Fruit fly (Drosophila melanogaster) whole organism, embryonic: ENCODE measurements around the gene CG42240.

Source experiments
- Atf-2 ChIP-seq: fragments of 200-800 bp; sonication (Bioruptor generic); optimal IDR thresholded peaks from 2 replicates; lab custom pipeline; 2016; ENCODE audit warnings: missing biosample characterization, missing genetic modification characterization
- Bgb ChIP-seq: fragments of 200-800 bp; sonication (Bioruptor generic); IDR thresholded peaks from 2 replicates; pipeline ENCODE4 v1.3.6; 2022; ENCODE audit warnings: missing biosample characterization, missing genetic modification characterization; ENCODE audit not compliant: partially characterized antibody
- CG10267 ChIP-seq: fragments of 200-800 bp; sonication (Bioruptor generic); optimal IDR thresholded peaks from 2 replicates; lab custom pipeline; 2018; ENCODE audit warnings: missing biosample characterization, mild to moderate bottlenecking, missing genetic modification characterization, moderate library complexity
- CG11247 ChIP-seq: fragments of 200-800 bp; sonication (Bioruptor generic); IDR thresholded peaks from 2 replicates; pipeline ENCODE4 v1.3.6; 2022; ENCODE audit warnings: missing biosample characterization, missing genetic modification characterization
- CG12744 ChIP-seq: fragments of 200-800 bp; sonication (Bioruptor generic); optimal IDR thresholded peaks from 2 replicates; lab custom pipeline; 2016; ENCODE audit warnings: missing biosample characterization, missing genetic modification characterization
- CG13894 ChIP-seq: fragments of 200-800 bp; sonication (Bioruptor generic); optimal IDR thresholded peaks from 3 replicates; lab custom pipeline; 2018; ENCODE audit warnings: missing biosample characterization, mild to moderate bottlenecking, missing genetic modification characterization, moderate library complexity
- CG14860 ChIP-seq: fragments of 200-800 bp; sonication (Bioruptor generic); IDR thresholded peaks from 3 replicates; pipeline ENCODE4 v1.3.6; 2022; ENCODE audit warnings: missing biosample characterization, missing genetic modification characterization; ENCODE audit not compliant: partially characterized antibody
- CG15269 ChIP-seq: fragments of 200-800 bp; sonication (Bioruptor generic); optimal IDR thresholded peaks from 2 replicates; lab custom pipeline; 2018; ENCODE audit warnings: missing biosample characterization, mild to moderate bottlenecking, missing genetic modification characterization, moderate library complexity
- CG1529 ChIP-seq: fragments of 200-800 bp; sonication (Bioruptor generic); optimal IDR thresholded peaks from 3 replicates; lab custom pipeline; 2018; ENCODE audit warnings: missing biosample characterization, missing genetic modification characterization
- CG18619 ChIP-seq: fragments of 200-800 bp; sonication (Bioruptor generic); optimal IDR thresholded peaks from 3 replicates; lab custom pipeline; 2017; ENCODE audit warnings: missing biosample characterization, mild to moderate bottlenecking, missing genetic modification characterization
- CG2712 ChIP-seq: fragments of 200-800 bp; optimal IDR thresholded peaks from 3 replicates; lab custom pipeline; 2019; ENCODE audit warnings: missing biosample characterization, mild to moderate bottlenecking, missing genetic modification characterization, moderate library complexity
- CG2889 ChIP-seq: fragments of 200-800 bp; sonication (Bioruptor generic); IDR thresholded peaks from 3 replicates; pipeline ENCODE4 v1.3.6; 2022; ENCODE audit warnings: missing biosample characterization, missing genetic modification characterization
- CG30403 ChIP-seq: fragments of 200-800 bp; sonication (Bioruptor generic); optimal IDR thresholded peaks from 3 replicates; lab custom pipeline; 2016; ENCODE audit warnings: missing biosample characterization, missing genetic modification characterization
- CG31365 ChIP-seq: fragments of 200-800 bp; sonication (Bioruptor generic); optimal IDR thresholded peaks from 2 replicates; lab custom pipeline; 2018; ENCODE audit warnings: missing biosample characterization, mild to moderate bottlenecking, missing genetic modification characterization
- CG31441 ChIP-seq: fragments of 200-800 bp; sonication (Bioruptor generic); IDR thresholded peaks from 2 replicates; pipeline ENCODE4 v1.3.6; 2022; ENCODE audit warnings: missing biosample characterization, missing genetic modification characterization
- CG32767 ChIP-seq: fragments of 200-800 bp; sonication (Bioruptor generic); IDR thresholded peaks from 2 replicates; pipeline ENCODE4 v1.3.6; 2022; ENCODE audit warnings: missing biosample characterization, missing genetic modification characterization
- CG6272 ChIP-seq: fragments of 200-800 bp; sonication (Bioruptor generic); IDR thresholded peaks from 2 replicates; pipeline ENCODE4 v1.3.6; 2022; ENCODE audit warnings: missing biosample characterization, missing genetic modification characterization
- CG7556 ChIP-seq: fragments of 200-800 bp; sonication (Bioruptor generic); optimal IDR thresholded peaks from 2 replicates; lab custom pipeline; 2017; ENCODE audit warnings: missing biosample characterization, mild to moderate bottlenecking, missing genetic modification characterization
- CG7839 ChIP-seq: fragments of 200-800 bp; sonication (Bioruptor generic); optimal IDR thresholded peaks from 3 replicates; lab custom pipeline; 2018; ENCODE audit warnings: missing biosample characterization, mild to moderate bottlenecking, missing genetic modification characterization, moderate library complexity
- CG8944 ChIP-seq: fragments of 200-800 bp; sonication (Bioruptor generic); optimal IDR thresholded peaks from 3 replicates; lab custom pipeline; 2016; ENCODE audit warnings: missing biosample characterization, missing genetic modification characterization
- D19B ChIP-seq: fragments of 200-800 bp; sonication (Bioruptor generic); optimal IDR thresholded peaks from 2 replicates; lab custom pipeline; 2017; ENCODE audit warnings: missing biosample characterization, mild to moderate bottlenecking, missing genetic modification characterization
- Dip2 ChIP-seq: fragments of 200-800 bp; sonication (Bioruptor generic); IDR thresholded peaks from 2 replicates; pipeline ENCODE4 v1.3.6; 2022; ENCODE audit warnings: missing biosample characterization, missing genetic modification characterization
- Doc3 ChIP-seq: fragments of 200-800 bp; sonication (Bioruptor generic); IDR thresholded peaks from 3 replicates; pipeline ENCODE4 v1.3.6; 2022; ENCODE audit warnings: missing biosample characterization, missing genetic modification characterization; ENCODE audit not compliant: partially characterized antibody
- Ets97D ChIP-seq: fragments of 200-800 bp; sonication (Bioruptor generic); optimal IDR thresholded peaks from 3 replicates; lab custom pipeline; 2016; ENCODE audit warnings: missing biosample characterization, missing genetic modification characterization
- Gug ChIP-seq: fragments of 200-800 bp; sonication (Bioruptor generic); IDR thresholded peaks from 4 replicates; pipeline ENCODE4 v1.3.6; 2022; ENCODE audit warnings: missing biosample characterization, missing genetic modification characterization
- Hmx ChIP-seq: fragments of 200-800 bp; sonication (Bioruptor generic); optimal IDR thresholded peaks from 2 replicates; lab custom pipeline; 2016; ENCODE audit warnings: missing biosample characterization, missing genetic modification characterization
- Hr39 ChIP-seq: fragments of >200 bp; optimal IDR thresholded peaks from 2 replicates; lab custom pipeline; 2017
- Kr ChIP-seq: fragments of 200-800 bp; sonication (Bioruptor generic); optimal IDR thresholded peaks from 2 replicates; lab custom pipeline; 2017; ENCODE audit warnings: missing biosample characterization, mild to moderate bottlenecking, missing genetic modification characterization
- Lim3 ChIP-seq: fragments of 200-800 bp; sonication (Bioruptor generic); IDR thresholded peaks from 2 replicates; pipeline ENCODE4 v1.3.6; 2022; ENCODE audit warnings: missing biosample characterization, missing genetic modification characterization
- Poxn ChIP-seq: fragments of 200-800 bp; sonication (Bioruptor generic); IDR thresholded peaks from 2 replicates; pipeline ENCODE4 v1.3.6; 2022; ENCODE audit warnings: missing biosample characterization, missing genetic modification characterization
- aop ChIP-seq: fragments of 200-800 bp; sonication (Bioruptor generic); IDR thresholded peaks from 2 replicates; pipeline ENCODE4 v1.3.6; 2022; ENCODE audit warnings: missing biosample characterization, missing genetic modification characterization
- caup ChIP-seq: fragments of 200-800 bp; sonication (Bioruptor generic); optimal IDR thresholded peaks from 3 replicates; lab custom pipeline; 2017; ENCODE audit warnings: missing biosample characterization, mild to moderate bottlenecking, missing genetic modification characterization, moderate library complexity; ENCODE audit not compliant: severe bottlenecking
- chif ChIP-seq, 2 experiments: fragments of 200-800 bp; sonication (Bioruptor generic); optimal IDR thresholded peaks; 3 replicates each; lab custom pipeline; 2016; ENCODE audit warnings: missing biosample characterization in 2 of 2, missing genetic modification characterization in 2 of 2
- crp ChIP-seq, 2 experiments: fragments of 200-800 bp; sonication (Bioruptor generic); optimal IDR thresholded peaks; 2 replicates in 1 of 2; 3 replicates in 1 of 2; lab custom pipeline; 2017; ENCODE audit warnings: missing biosample characterization in 2 of 2, missing genetic modification characterization in 2 of 2, mild to moderate bottlenecking in 1 of 2, moderate library complexity in 1 of 2
- dysf ChIP-seq: fragments of 200-800 bp; sonication (Bioruptor generic); IDR thresholded peaks from 3 replicates; pipeline ENCODE4 v1.3.6; 2022; ENCODE audit warnings: missing biosample characterization, missing genetic modification characterization
- gro ChIP-seq: fragments of 200-800 bp; sonication (Bioruptor generic); optimal IDR thresholded peaks from 2 replicates; lab custom pipeline; 2016; ENCODE audit warnings: missing biosample characterization, missing genetic modification characterization
- ken ChIP-seq: fragments of 200-800 bp; sonication (Bioruptor generic); IDR thresholded peaks from 3 replicates; pipeline ENCODE4 v1.3.6; 2022; ENCODE audit warnings: missing biosample characterization, missing genetic modification characterization
- lmd ChIP-seq: fragments of 200-800 bp; sonication (Bioruptor generic); IDR thresholded peaks from 2 replicates; pipeline ENCODE4 v1.3.6; 2022; ENCODE audit warnings: missing biosample characterization, missing genetic modification characterization
- lov ChIP-seq, 2 experiments: fragments of 200-800 bp in 1 of 2; fragments of >200 bp in 1 of 2; sonication (Bioruptor generic) in 1 of 2; IDR thresholded peaks in 1 of 2; optimal IDR thresholded peaks in 1 of 2; 2 replicates in 1 of 2; 3 replicates in 1 of 2; pipeline versions ENCODE4 v1.3.6 to Lab custom; 2017 to 2022; ENCODE audit warnings: missing biosample characterization in 1 of 2, missing genetic modification characterization in 1 of 2
- pfk ChIP-seq: fragments of 200-800 bp; sonication (Bioruptor generic); optimal IDR thresholded peaks from 2 replicates; lab custom pipeline; 2018; ENCODE audit warnings: missing biosample characterization, mild to moderate bottlenecking, missing genetic modification characterization, moderate library complexity
- pnt ChIP-seq: fragments of 200-800 bp; sonication (Bioruptor generic); optimal IDR thresholded peaks from 3 replicates; lab custom pipeline; 2016; ENCODE audit warnings: missing biosample characterization, missing genetic modification characterization
- scrt ChIP-seq: fragments of 200-800 bp; sonication (Bioruptor generic); optimal IDR thresholded peaks from 2 replicates; lab custom pipeline; 2018; ENCODE audit warnings: missing biosample characterization, mild to moderate bottlenecking, missing genetic modification characterization, moderate library complexity
- shn ChIP-seq: fragments of 200-800 bp; sonication (Bioruptor generic); optimal IDR thresholded peaks from 3 replicates; lab custom pipeline; 2016; ENCODE audit warnings: missing biosample characterization, missing genetic modification characterization
- sisA ChIP-seq: fragments of 200-800 bp; sonication (Bioruptor generic); IDR thresholded peaks from 2 replicates; pipeline ENCODE4 v1.3.6; 2022; ENCODE audit warnings: missing biosample characterization, missing genetic modification characterization
- so ChIP-seq: fragments of 200-800 bp; sonication (Bioruptor generic); IDR thresholded peaks from 3 replicates; pipeline ENCODE4 v1.3.6; 2022; ENCODE audit warnings: missing biosample characterization, missing genetic modification characterization
- trh ChIP-seq: fragments of 200-800 bp; sonication (Bioruptor generic); optimal IDR thresholded peaks from 2 replicates; lab custom pipeline; 2016; ENCODE audit warnings: missing biosample characterization, missing genetic modification characterization
- ttk ChIP-seq: fragments of 200-800 bp; sonication (Bioruptor generic); IDR thresholded peaks from 2 replicates; pipeline ENCODE4 v2.1.2; 2022; ENCODE audit warnings: missing biosample characterization, missing genetic modification characterization
- usp ChIP-seq: fragments of >200 bp; optimal IDR thresholded peaks from 2 replicates; lab custom pipeline; 2017; ENCODE audit warnings: missing biosample characterization, missing genetic modification characterization
- vnd ChIP-seq: fragments of 200-800 bp; sonication (Bioruptor generic); IDR thresholded peaks from 3 replicates; pipeline ENCODE4 v1.3.6; 2022; ENCODE audit warnings: missing biosample characterization, missing genetic modification characterization; ENCODE audit not compliant: partially characterized antibody

Gene CG42240

DNA sequence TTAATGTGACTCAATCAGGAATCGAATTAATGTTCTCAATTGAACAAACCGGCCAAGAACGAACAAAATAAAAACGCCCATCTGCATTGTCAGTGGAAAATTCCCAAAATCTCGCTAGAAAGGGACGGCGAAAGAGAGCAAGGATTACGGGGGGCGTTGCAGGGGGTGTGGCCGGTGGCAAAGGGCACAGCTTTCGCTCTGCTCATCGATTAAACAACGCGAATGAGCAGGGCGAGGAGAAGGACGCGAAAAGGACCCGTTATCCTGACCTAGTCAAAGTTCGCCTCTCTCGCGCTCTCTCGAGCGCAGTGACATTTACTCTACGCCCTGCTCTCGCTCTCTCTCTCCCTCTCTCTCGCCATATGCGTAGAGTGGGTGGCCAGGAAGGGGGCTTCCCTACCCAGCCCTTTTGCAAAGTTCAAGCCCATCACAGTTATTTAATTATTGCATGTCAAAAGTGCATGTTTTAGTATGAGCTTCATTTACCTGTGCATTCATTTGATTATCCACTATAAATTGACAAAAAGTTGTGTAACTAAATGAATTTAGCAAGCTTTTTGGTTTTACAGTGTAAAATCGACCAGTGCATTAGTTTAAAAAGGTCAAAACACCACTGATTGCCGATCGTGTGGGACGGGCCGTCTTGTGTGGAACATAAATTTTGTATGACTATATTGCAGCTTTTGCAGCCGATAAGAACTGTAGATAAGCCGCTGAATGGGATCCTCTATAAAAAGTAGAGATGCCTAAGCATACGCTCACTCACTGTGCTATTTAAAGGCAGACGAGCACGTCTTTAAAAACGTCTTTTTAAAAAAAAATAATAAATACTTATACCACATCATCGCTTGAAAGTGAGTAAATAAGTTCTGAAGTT lies 8.3 kb downstream of the CG42240 start (continued):
- TF ChIP-seq CG11247 (GFP tag; lab: Robert Waterston, UW) (0 out of 2 replicates have a peak, but pooled peaks have one; percentile 19), caup (GFP tag; lab: Kevin White, UChicago) (no peak), CG14860 (GFP tag; lab: Robert Waterston, UW) (no peak), CG1529 (GFP tag; lab: Kevin White, UChicago) (no peak), CG13894 (tag; lab: Kevin White, UChicago) (no peak), CG10267 (tag; lab: Kevin White, UChicago) (no peak), Lim3 (GFP tag; lab: Robert Waterston, UW) (no peak), CG31365 (tag; lab: Kevin White, UChicago) (no peak), Dip2 (GFP tag; lab: Robert Waterston, UW) (no peak), CG12744 (GFP tag; lab: Kevin White, UChicago) (no peak), ken (GFP tag; lab: Robert Waterston, UW) (no peak), dysf (0 out of 3 replicates have a peak, but pooled peaks have one; percentile 46), pnt (GFP tag; lab: Kevin White, UChicago) (no peak), scrt (GFP tag; lab: Kevin White, UChicago) (no peak), so (no peak), CG6272 (GFP tag; lab: Robert Waterston, UW) (no peak), CG32767 (GFP tag; lab: Robert Waterston, UW) (no peak), ttk (GFP tag; lab: Robert Waterston, UW) (peak; percentile 6; the same call in 1 of the 2 replicates), crp (GFP tag; optimal IDR thresholded peaks at IDR 0.05; lab: Kevin White, UChicago) (no peak), CG2889 (GFP tag; lab: Robert Waterston, UW) (no peak), Atf-2 (GFP tag; lab: Kevin White, UChicago) (no peak), Bgb (no peak), pfk (GFP tag; lab: Kevin White, UChicago) (no peak), vnd (GFP tag; lab: Robert Waterston, UW) (no peak), Doc3 (no peak), CG2712 (tag; lab: Kevin White, UChicago) (no peak), Hr39 (lab: Kevin White, UChicago) (no peak), shn (GFP tag; lab: Kevin White, UChicago) (no peak), Gug (peak; percentile 56; the same call in 2 of the 4 replicates), Poxn (GFP tag; lab: Robert Waterston, UW) (no peak), aop (no peak), Kr (GFP tag; lab: Kevin White, UChicago) (no peak), trh (GFP tag; lab: Kevin White, UChicago) (no peak), lov (optimal IDR thresholded peaks at IDR 0.05; lab: Kevin White, UChicago) (no peak), lov (GFP tag; IDR thresholded peaks at IDR 0.05; lab: Robert Waterston, UW) (no peak), CG8944 (GFP tag; lab: Kevin White, UChicago) (peak; percentile 1), CG30403 (peak; percentile 45), CG31441 (GFP tag; lab: Robert Waterston, UW) (no peak), chif (GFP tag; optimal IDR thresholded peaks at IDR 0.05; lab: Kevin White, UChicago) (no peak), usp (GFP tag; lab: Kevin White, UChicago) (no peak), CG15269 (tag; lab: Kevin White, UChicago) (no peak), gro (GFP tag; lab: Kevin White, UChicago) (no peak), sisA (GFP tag; lab: Robert Waterston, UW) (peak; percentile 42; the same call in 1 of the 2 replicates), CG7556 (GFP tag; lab: Kevin White, UChicago) (peak; percentile 54), D19B (GFP tag; lab: Kevin White, UChicago) (no peak), CG7839 (tag; lab: Kevin White, UChicago) (peak; percentile 39), lmd (peak; percentile 18; the same call in 1 of the 2 replicates), Ets97D (GFP tag; lab: Kevin White, UChicago) (no peak), Hmx (no peak), CG18619 (GFP tag; lab: Kevin White, UChicago) (peak; percentile 42)
